Worm (Caenorhabditis elegans) whole organism, young adult: ENCODE measurements around the gene T03E6.9.

ENCODE experiments used
- D2030.7 ChIP-seq: fragments of 200-800 bp; sonication (Bioruptor generic); IDR thresholded peaks from 2 replicates; pipeline ENCODE4 v1.3.6; 2022; ENCODE audit warnings: missing genetic modification reagents, missing genetic modification characterization, missing compliant biosample characterization
- F33H1.4 ChIP-seq: fragments of 200-800 bp; sonication (Bioruptor generic); IDR thresholded peaks from 2 replicates; pipeline ENCODE4 v1.3.6; 2022; ENCODE audit warnings: missing genetic modification reagents, missing genetic modification characterization, missing compliant biosample characterization
- F37B4.10 ChIP-seq: fragments of 200-800 bp; sonication (Bioruptor generic); IDR thresholded peaks from 2 replicates; pipeline ENCODE4 v1.3.6; 2022; ENCODE audit warnings: missing genetic modification characterization, missing compliant biosample characterization
- F49E8.2 ChIP-seq: sonication (generic microtip); optimal IDR thresholded peaks from 3 replicates; lab custom pipeline; 2017; ENCODE audit warnings: missing genetic modification characterization, mild to moderate bottlenecking, missing compliant biosample characterization, antibody characterized with exemption, moderate library complexity; ENCODE audit not compliant: insufficient read depth
- F52B5.7 ChIP-seq: sonication (generic microtip); optimal IDR thresholded peaks from 2 replicates; lab custom pipeline; 2016; ENCODE audit warnings: mild to moderate bottlenecking, missing genetic modification characterization, missing compliant biosample characterization
- F57C9.4 ChIP-seq: sonication (generic microtip); optimal IDR thresholded peaks from 2 replicates; lab custom pipeline; 2017; ENCODE audit warnings: mild to moderate bottlenecking, missing genetic modification characterization, missing compliant biosample characterization
- Y53G8AR.9 ChIP-seq: fragments of 200-800 bp; sonication (Bioruptor generic); conservative IDR thresholded peaks from 2 replicates; pipeline ENCODE4 v1.3.6; 2022; ENCODE audit warnings: missing genetic modification reagents, missing genetic modification characterization, missing compliant biosample characterization
- Y67H2A.10 ChIP-seq: fragments of 200-800 bp; sonication (Bioruptor generic); conservative IDR thresholded peaks from 2 replicates; pipeline ENCODE4 v1.3.6; 2022; ENCODE audit warnings: missing genetic modification reagents, missing genetic modification characterization, missing compliant biosample characterization
- akir-1 ChIP-seq: fragments of 200-800 bp; sonication (Bioruptor generic); optimal IDR thresholded peaks from 2 replicates; lab custom pipeline; 2018; ENCODE audit warnings: mild to moderate bottlenecking, missing genetic modification characterization, moderate library complexity, missing compliant biosample characterization
- athp-1 ChIP-seq: sonication (generic microtip); optimal IDR thresholded peaks from 2 replicates; lab custom pipeline; 2017; ENCODE audit warnings: mild to moderate bottlenecking, missing genetic modification characterization, missing compliant biosample characterization
- attf-3 ChIP-seq: fragments of 200-800 bp; sonication (Bioruptor generic); conservative IDR thresholded peaks from 2 replicates; pipeline ENCODE4 v1.3.6; 2022; ENCODE audit warnings: missing genetic modification reagents, missing genetic modification characterization, missing compliant biosample characterization
- attf-6 ChIP-seq: fragments of 200-800 bp; sonication (Bioruptor generic); IDR thresholded peaks from 2 replicates; pipeline ENCODE4 v1.3.6; 2022; ENCODE audit warnings: missing genetic modification reagents, missing genetic modification characterization, missing compliant biosample characterization
- ccch-3 ChIP-seq: fragments of 200-800 bp; sonication (Bioruptor generic); optimal IDR thresholded peaks from 2 replicates; lab custom pipeline; 2018; ENCODE audit warnings: mild to moderate bottlenecking, missing genetic modification characterization, missing compliant biosample characterization
- cebp-2 ChIP-seq: fragments of 200-800 bp; sonication (Bioruptor generic); IDR thresholded peaks from 2 replicates; pipeline ENCODE4 v1.3.6; 2022; ENCODE audit warnings: missing genetic modification characterization, missing compliant biosample characterization
- ceh-27 ChIP-seq: fragments of 200-800 bp; sonication (Bioruptor generic); optimal IDR thresholded peaks from 2 replicates; lab custom pipeline; 2018; ENCODE audit warnings: mild to moderate bottlenecking, missing genetic modification characterization, moderate library complexity, missing compliant biosample characterization
- die-1 ChIP-seq: sonication (generic microtip); optimal IDR thresholded peaks from 2 replicates; lab custom pipeline; 2016; ENCODE audit warnings: missing genotype, mild to moderate bottlenecking, missing genetic modification characterization, missing compliant biosample characterization
- dpff-1 ChIP-seq: sonication (generic microtip); optimal IDR thresholded peaks from 2 replicates; lab custom pipeline; 2017; ENCODE audit warnings: mild to moderate bottlenecking, missing genetic modification characterization, missing compliant biosample characterization
- dpl-1 ChIP-seq: fragments of 150-350 bp; optimal IDR thresholded peaks from 2 replicates; lab custom pipeline; 2014; ENCODE audit warnings: missing biosample characterization, missing genetic modification reagents, missing genetic modification characterization
- egl-18 ChIP-seq: fragments of 200-800 bp; sonication (Bioruptor generic); IDR thresholded peaks from 2 replicates; pipeline ENCODE4 v1.3.6; 2022; ENCODE audit warnings: missing genetic modification reagents, missing genetic modification characterization, missing compliant biosample characterization
- egl-44 ChIP-seq: fragments of 200-800 bp; sonication (Bioruptor generic); IDR thresholded peaks from 2 replicates; pipeline ENCODE4 v1.3.6; 2022; ENCODE audit warnings: missing genetic modification reagents, missing genetic modification characterization, missing compliant biosample characterization
- him-1 ChIP-seq: sonication (generic microtip); optimal IDR thresholded peaks from 2 replicates; lab custom pipeline; 2016; ENCODE audit warnings: missing genotype, missing genetic modification reagents, missing genetic modification characterization, missing compliant biosample characterization
- hrde-1 ChIP-seq: sonication (generic microtip); optimal IDR thresholded peaks from 2 replicates; lab custom pipeline; 2016; ENCODE audit warnings: missing genetic modification characterization, mild to moderate bottlenecking, missing compliant biosample characterization, moderate library complexity, missing genotype, missing genetic modification reagents, borderline replicate concordance
- hsf-1 ChIP-seq: fragments of 200-800 bp; sonication (Bioruptor generic); IDR thresholded peaks from 2 replicates; pipeline ENCODE4 v1.3.6; 2022; ENCODE audit warnings: missing genetic modification reagents, missing genetic modification characterization, missing compliant biosample characterization
- lin-26 ChIP-seq: fragments of 200-800 bp; sonication (Bioruptor generic); IDR thresholded peaks from 2 replicates; pipeline ENCODE4 v1.3.6; 2022; ENCODE audit warnings: missing genetic modification reagents, missing genetic modification characterization, missing compliant biosample characterization
- lin-54 ChIP-seq: fragments of 200-800 bp; sonication (Bioruptor generic); optimal IDR thresholded peaks from 2 replicates; lab custom pipeline; 2018; ENCODE audit warnings: mild to moderate bottlenecking, missing genetic modification characterization, missing compliant biosample characterization
- lir-1 ChIP-seq: fragments of 200-800 bp; sonication (Bioruptor generic); conservative IDR thresholded peaks from 2 replicates; pipeline ENCODE4 v1.3.6; 2022; ENCODE audit warnings: missing genetic modification reagents, missing genetic modification characterization, missing compliant biosample characterization
- lsl-1 ChIP-seq: fragments of 200-800 bp; sonication (Bioruptor generic); optimal IDR thresholded peaks from 2 replicates; lab custom pipeline; 2018; ENCODE audit warnings: mild to moderate bottlenecking, missing genetic modification characterization, moderate library complexity, missing compliant biosample characterization
- lsy-27 ChIP-seq: sonication (generic microtip); optimal IDR thresholded peaks from 2 replicates; lab custom pipeline; 2017; ENCODE audit warnings: missing genetic modification characterization, mild to moderate bottlenecking, missing compliant biosample characterization, antibody characterized with exemption, missing genotype, borderline replicate concordance; ENCODE audit not compliant: insufficient read depth
- madf-10 ChIP-seq: sonication (generic microtip); optimal IDR thresholded peaks from 2 replicates; lab custom pipeline; 2016; ENCODE audit warnings: mild to moderate bottlenecking, missing genetic modification characterization, missing compliant biosample characterization
- madf-6 ChIP-seq: fragments of 200-800 bp; sonication (Bioruptor generic); IDR thresholded peaks from 2 replicates; pipeline ENCODE4 v1.3.6; 2022; ENCODE audit warnings: missing genetic modification reagents, missing genetic modification characterization, missing compliant biosample characterization
- madf-8 ChIP-seq: fragments of 200-800 bp; sonication (Bioruptor generic); conservative IDR thresholded peaks from 2 replicates; pipeline ENCODE4 v1.3.6; 2022; ENCODE audit warnings: missing genetic modification reagents, missing genetic modification characterization, missing compliant biosample characterization
- mel-28 ChIP-seq: sonication (generic microtip); optimal IDR thresholded peaks from 2 replicates; lab custom pipeline; 2016; ENCODE audit warnings: borderline replicate concordance, mild to moderate bottlenecking, missing genetic modification characterization, missing compliant biosample characterization
- nfya-2 ChIP-seq: fragments of 200-800 bp; sonication (Bioruptor generic); IDR thresholded peaks from 2 replicates; pipeline ENCODE4 v1.3.6; 2022; ENCODE audit warnings: missing genetic modification reagents, missing genetic modification characterization, missing compliant biosample characterization
- nhr-90 ChIP-seq: sonication (generic microtip); optimal IDR thresholded peaks from 2 replicates; lab custom pipeline; 2016; ENCODE audit warnings: missing genotype, mild to moderate bottlenecking, missing genetic modification characterization, missing compliant biosample characterization
- rcor-1 ChIP-seq: fragments of 200-800 bp; sonication (Bioruptor generic); IDR thresholded peaks from 2 replicates; pipeline ENCODE4 v1.3.6; 2022; ENCODE audit warnings: missing genetic modification reagents, missing genetic modification characterization, missing compliant biosample characterization
- rpc-1 ChIP-seq, 2 experiments: fragments of 150-350 bp in 1 of 2; sonication (generic microtip) in 1 of 2; optimal IDR thresholded peaks; 2 replicates each; lab custom pipeline; 2014 to 2018; ENCODE audit warnings: missing biosample characterization in 1 of 2, missing genetic modification characterization in 1 of 2, missing genetic modification reagents in 1 of 2, missing genotype in 1 of 2
- snpc-3.4 ChIP-seq: sonication (generic microtip); optimal IDR thresholded peaks from 2 replicates; lab custom pipeline; 2017; ENCODE audit warnings: missing genetic modification characterization, mild to moderate bottlenecking, missing compliant biosample characterization, antibody characterized with exemption, moderate library complexity, missing genotype, missing genetic modification reagents
- snpc-4 ChIP-seq, 5 experiments: fragments of 150-350 bp in 1 of 5; sonication (generic microtip) in 4 of 5; optimal IDR thresholded peaks; 2 replicates each; lab custom pipeline; 2014 to 2018; ENCODE audit warnings: missing genetic modification characterization in 5 of 5, missing biosample characterization in 3 of 5, antibody characterized with exemption in 2 of 5, mild to moderate bottlenecking in 2 of 5, missing compliant biosample characterization in 2 of 5, missing genotype in 2 of 5, moderate library complexity in 2 of 5, missing genetic modification reagents in 1 of 5
- somi-1 ChIP-seq: fragments of 200-800 bp; sonication (Bioruptor generic); optimal IDR thresholded peaks from 2 replicates; lab custom pipeline; 2018; ENCODE audit warnings: mild to moderate bottlenecking, missing genetic modification characterization, missing compliant biosample characterization
- sptf-2 ChIP-seq: fragments of 200-800 bp; sonication (Bioruptor generic); optimal IDR thresholded peaks from 2 replicates; lab custom pipeline; 2018; ENCODE audit warnings: mild to moderate bottlenecking, missing genetic modification characterization, missing compliant biosample characterization
- tbx-9 ChIP-seq: sonication (generic microtip); optimal IDR thresholded peaks from 2 replicates; lab custom pipeline; 2016; ENCODE audit warnings: borderline replicate concordance, missing genetic modification characterization, inconsistent platforms, missing compliant biosample characterization
- unc-130 ChIP-seq: sonication (generic microtip); optimal IDR thresholded peaks from 2 replicates; lab custom pipeline; 2016; ENCODE audit warnings: missing genetic modification reagents, missing genetic modification characterization, missing compliant biosample characterization
- zfh-2 ChIP-seq: fragments of 200-800 bp; sonication (Bioruptor generic); conservative IDR thresholded peaks from 2 replicates; pipeline ENCODE4 v1.3.6; 2022; ENCODE audit warnings: missing genetic modification reagents, missing genetic modification characterization, missing compliant biosample characterization
- zim-3 ChIP-seq: sonication (generic microtip); optimal IDR thresholded peaks from 2 replicates; lab custom pipeline; 2017; ENCODE audit warnings: mild to moderate bottlenecking, missing genetic modification characterization, moderate library complexity, missing compliant biosample characterization
- ztf-22 ChIP-seq: fragments of 200-800 bp; sonication (Bioruptor generic); optimal IDR thresholded peaks from 2 replicates; lab custom pipeline; 2018; ENCODE audit warnings: mild to moderate bottlenecking, missing genetic modification characterization, moderate library complexity, missing compliant biosample characterization
- ztf-25 ChIP-seq: fragments of 200-800 bp; sonication (Bioruptor generic); IDR thresholded peaks from 2 replicates; pipeline ENCODE4 v1.3.6; 2022; ENCODE audit warnings: missing genetic modification reagents, missing genetic modification characterization, missing compliant biosample characterization
- ztf-26 ChIP-seq: sonication (generic microtip); optimal IDR thresholded peaks from 2 replicates; lab custom pipeline; 2017; ENCODE audit warnings: missing genetic modification characterization, missing compliant biosample characterization
- ztf-6 ChIP-seq: fragments of 200-800 bp; sonication (Bioruptor generic); IDR thresholded peaks from 2 replicates; pipeline ENCODE4 v1.3.6; 2022; ENCODE audit warnings: missing genetic modification reagents, missing genetic modification characterization, missing compliant biosample characterization

T03E6.9 gene

ce11 chrV:16593792-16594059, 6.8 kb downstream of the T03E6.9 start (continued):
- no peak for TF ChIP-seq lin-54 (GFP tag; lab: Kevin White, UChicago)
- TF ChIP-seq Y53G8AR.9 (GFP tag; lab: Robert Waterston, UW), result 0 out of 2 replicates have a peak, but pooled peaks have one; percentile 45
- TF ChIP-seq zim-3 (tag; lab: Kevin White, UChicago), result no peak
- TF ChIP-seq hsf-1 (GFP tag; lab: Robert Waterston, UW), result no peak
- TF ChIP-seq lir-1, result no peak
- no peak for TF ChIP-seq lsl-1 (GFP tag; lab: Kevin White, UChicago)
- TF ChIP-seq ccch-3 (GFP tag; lab: Kevin White, UChicago), result no peak
- no peak for TF ChIP-seq F37B4.10 (GFP tag; lab: Robert Waterston, UW)
- peak; percentile 27; the same call in 1 of the 2 replicates for TF ChIP-seq attf-6 (GFP tag; lab: Robert Waterston, UW)
- no peak for TF ChIP-seq die-1 (tag; lab: Kevin White, UChicago)
- no peak for TF ChIP-seq dpff-1 (tag; lab: Kevin White, UChicago)
- TF ChIP-seq ztf-25 (GFP tag; lab: Robert Waterston, UW), result no peak
- no peak for TF ChIP-seq F57C9.4 (tag; lab: Kevin White, UChicago)
- TF ChIP-seq him-1 (tag; lab: Kevin White, UChicago), result no peak
- TF ChIP-seq snpc-3.4 (tag; lab: Kevin White, UChicago), result no peak
- no peak for TF ChIP-seq madf-8 (GFP tag; lab: Robert Waterston, UW)
- no peak for TF ChIP-seq akir-1 (GFP tag; lab: Kevin White, UChicago)
- no peak for TF ChIP-seq dpl-1 (GFP tag; lab: Kevin White, UChicago)
- TF ChIP-seq ztf-6 (GFP tag; lab: Robert Waterston, UW), result no peak
- TF ChIP-seq F49E8.2 (tag; lab: Kevin White, UChicago), result no peak
- no peak for TF ChIP-seq mel-28 (tag; lab: Kevin White, UChicago)
- TF ChIP-seq F52B5.7 (tag; lab: Kevin White, UChicago), result no peak
- TF ChIP-seq athp-1 (tag; lab: Kevin White, UChicago), result no peak
- no peak; the same call in 1 of the 2 replicates for TF ChIP-seq lin-26 (GFP tag; lab: Robert Waterston, UW)
- no peak for TF ChIP-seq nfya-2 (GFP tag; lab: Robert Waterston, UW)
- no peak for TF ChIP-seq unc-130 (GFP tag; lab: Kevin White, UChicago)
- TF ChIP-seq lsy-27 (tag; lab: Kevin White, UChicago), result no peak
- no peak for TF ChIP-seq hrde-1 (tag; lab: Kevin White, UChicago)
- TF ChIP-seq F33H1.4, result no peak
- TF ChIP-seq egl-44 (GFP tag; lab: Robert Waterston, UW), result no peak
- TF ChIP-seq ceh-27 (GFP tag; lab: Kevin White, UChicago), result no peak
- no peak for TF ChIP-seq rcor-1
- TF ChIP-seq snpc-4 (GFP tag; optimal IDR thresholded peaks at IDR 0.05; lab: Kevin White, UChicago), result no peak
- TF ChIP-seq snpc-4 (tag; optimal IDR thresholded peaks at IDR 0.05; lab: Kevin White, UChicago), result no peak
- peak; percentile 85 for TF ChIP-seq zfh-2 (GFP tag; lab: Robert Waterston, UW)
- no peak for TF ChIP-seq ztf-22 (GFP tag; lab: Kevin White, UChicago)
- no peak for TF ChIP-seq madf-10 (tag; lab: Kevin White, UChicago)
- TF ChIP-seq attf-3 (GFP tag; lab: Robert Waterston, UW), result no peak
- TF ChIP-seq somi-1 (GFP tag; lab: Kevin White, UChicago), result no peak
- no peak for TF ChIP-seq madf-6 (GFP tag; lab: Robert Waterston, UW)
- TF ChIP-seq D2030.7 (GFP tag; lab: Robert Waterston, UW), result no peak
- no peak for TF ChIP-seq tbx-9 (tag; lab: Kevin White, UChicago)
- TF ChIP-seq rpc-1 (optimal IDR thresholded peaks at IDR 0.05; lab: Kevin White, UChicago), result no peak
- TF ChIP-seq rpc-1 (tag; optimal IDR thresholded peaks at IDR 0.05; lab: Kevin White, UChicago), result no peak
- no peak for TF ChIP-seq egl-18 (GFP tag; lab: Robert Waterston, UW)
- no peak for TF ChIP-seq sptf-2 (GFP tag; lab: Kevin White, UChicago)
- no peak for TF ChIP-seq ztf-26 (tag; lab: Kevin White, UChicago)
- no peak for TF ChIP-seq nhr-90 (tag; lab: Kevin White, UChicago)
- TF ChIP-seq cebp-2 (GFP tag; lab: Robert Waterston, UW), result peak; percentile 31; the same call in 1 of the 2 replicates
- TF ChIP-seq Y67H2A.10 (GFP tag; lab: Robert Waterston, UW), result no peak
